Fruit fly (Drosophila melanogaster) whole organism, embryonic: ENCODE measurements around the gene Gfat2.

Source experiments
- Adf1 ChIP-seq: fragments of 200-800 bp; sonication (Bioruptor generic); IDR thresholded peaks from 2 replicates; pipeline ENCODE4 v1.3.6; 2022; ENCODE audit warnings: missing biosample characterization, missing genetic modification characterization
- Atf6 ChIP-seq: fragments of 200-800 bp; sonication (Bioruptor generic); IDR thresholded peaks from 2 replicates; pipeline ENCODE4 v1.3.6; 2022; ENCODE audit warnings: missing biosample characterization, missing genetic modification characterization
- Blimp-1 ChIP-seq: fragments of 200-800 bp; sonication (Bioruptor generic); optimal IDR thresholded peaks from 3 replicates; lab custom pipeline; 2018; ENCODE audit warnings: missing biosample characterization, missing genetic modification characterization, mild to moderate bottlenecking, moderate library complexity, missing genetic modification reagents
- CG10979 ChIP-seq: fragments of 200-800 bp; sonication (Bioruptor generic); optimal IDR thresholded peaks from 2 replicates; lab custom pipeline; 2018; ENCODE audit warnings: missing biosample characterization, mild to moderate bottlenecking, missing genetic modification characterization, moderate library complexity
- CG12391 ChIP-seq: fragments of 200-800 bp; sonication (Bioruptor generic); optimal IDR thresholded peaks from 3 replicates; lab custom pipeline; 2018; ENCODE audit warnings: missing biosample characterization, mild to moderate bottlenecking, missing genetic modification characterization, moderate library complexity
- CG12659 ChIP-seq: fragments of 200-800 bp; sonication (Bioruptor generic); optimal IDR thresholded peaks from 3 replicates; lab custom pipeline; 2017; ENCODE audit warnings: mild to moderate bottlenecking, missing biosample characterization, missing genetic modification reagents, missing genetic modification characterization
- CG13624 ChIP-seq: fragments of 200-800 bp; sonication (Bioruptor generic); optimal IDR thresholded peaks from 2 replicates; lab custom pipeline; 2016; ENCODE audit warnings: missing biosample characterization, missing genetic modification characterization
- CG14965 ChIP-seq: fragments of 200-800 bp; sonication (Bioruptor generic); optimal IDR thresholded peaks from 2 replicates; lab custom pipeline; 2016; ENCODE audit warnings: missing biosample characterization, missing genetic modification characterization, borderline replicate concordance
- CG17568 ChIP-seq: fragments of 200-800 bp; sonication (Bioruptor generic); optimal IDR thresholded peaks from 2 replicates; lab custom pipeline; 2018; ENCODE audit warnings: missing biosample characterization, mild to moderate bottlenecking, missing genetic modification characterization, moderate library complexity
- CG17802 ChIP-seq: fragments of 200-800 bp; sonication (Bioruptor generic); optimal IDR thresholded peaks from 2 replicates; lab custom pipeline; 2018; ENCODE audit warnings: missing biosample characterization, mild to moderate bottlenecking, missing genetic modification characterization, moderate library complexity
- CG17912 ChIP-seq: fragments of 200-800 bp; sonication (Bioruptor generic); optimal IDR thresholded peaks from 2 replicates; lab custom pipeline; 2018; ENCODE audit warnings: missing biosample characterization, mild to moderate bottlenecking, missing genetic modification characterization
- CG18619 ChIP-seq: fragments of 200-800 bp; sonication (Bioruptor generic); optimal IDR thresholded peaks from 3 replicates; lab custom pipeline; 2017; ENCODE audit warnings: missing biosample characterization, mild to moderate bottlenecking, missing genetic modification characterization
- CG2120 ChIP-seq: fragments of 200-800 bp; sonication (Bioruptor generic); optimal IDR thresholded peaks from 3 replicates; lab custom pipeline; 2016; ENCODE audit warnings: missing biosample characterization, missing genetic modification characterization
- CG32532 ChIP-seq: fragments of 200-800 bp; sonication (Bioruptor generic); IDR thresholded peaks from 2 replicates; pipeline ENCODE4 v1.3.6; 2022; ENCODE audit warnings: missing biosample characterization, missing genetic modification characterization
- CG3281 ChIP-seq: fragments of 200-800 bp; sonication (Bioruptor generic); optimal IDR thresholded peaks from 3 replicates; lab custom pipeline; 2017; ENCODE audit warnings: missing biosample characterization, mild to moderate bottlenecking, missing genetic modification characterization
- CG42726 ChIP-seq: fragments of 200-800 bp; sonication (Bioruptor generic); IDR thresholded peaks from 2 replicates; pipeline ENCODE4 v1.3.6; 2022; ENCODE audit warnings: missing biosample characterization, missing genetic modification characterization; ENCODE audit not compliant: partially characterized antibody
- CG6689 ChIP-seq: fragments of 200-800 bp; sonication (Bioruptor generic); IDR thresholded peaks from 2 replicates; pipeline ENCODE4 v1.3.6; 2022; ENCODE audit warnings: missing biosample characterization, missing genetic modification characterization
- CG7839 ChIP-seq: fragments of 200-800 bp; sonication (Bioruptor generic); optimal IDR thresholded peaks from 3 replicates; lab custom pipeline; 2018; ENCODE audit warnings: missing biosample characterization, mild to moderate bottlenecking, missing genetic modification characterization, moderate library complexity
- Deaf1 ChIP-seq: fragments of 200-800 bp; optimal IDR thresholded peaks from 3 replicates; lab custom pipeline; 2019; ENCODE audit warnings: missing biosample characterization, mild to moderate bottlenecking, missing genetic modification characterization, moderate library complexity
- Dll ChIP-seq: fragments of 200-800 bp; sonication (Bioruptor generic); IDR thresholded peaks from 4 replicates; pipeline ENCODE4 v1.3.6; 2022; ENCODE audit warnings: missing biosample characterization, missing genetic modification characterization; ENCODE audit not compliant: partially characterized antibody
- Ets97D ChIP-seq: fragments of 200-800 bp; sonication (Bioruptor generic); optimal IDR thresholded peaks from 3 replicates; lab custom pipeline; 2016; ENCODE audit warnings: missing biosample characterization, missing genetic modification characterization
- HmgZ ChIP-seq: fragments of 200-800 bp; sonication (Bioruptor generic); optimal IDR thresholded peaks from 2 replicates; lab custom pipeline; 2018; ENCODE audit warnings: missing biosample characterization, mild to moderate bottlenecking, missing genetic modification characterization
- Med ChIP-seq: fragments of 200-800 bp; sonication (Bioruptor generic); peaks from one replicate; lab custom pipeline; 2016; ENCODE audit warnings: missing biosample characterization, missing genetic modification characterization, mild to moderate bottlenecking, inconsistent platforms, moderate library complexity
- Stat92E ChIP-seq, 3 experiments: fragments of >200 bp in 2 of 3; fragments of 200-800 bp in 1 of 3; sonication (Bioruptor generic) in 1 of 3; optimal IDR thresholded peaks; 2 replicates each; lab custom pipeline; 2017 to 2019; ENCODE audit warnings: missing biosample characterization in 3 of 3, missing genetic modification characterization in 3 of 3, mild to moderate bottlenecking in 1 of 3, moderate library complexity in 1 of 3
- Xbp1 ChIP-seq: fragments of 200-800 bp; sonication (Bioruptor generic); optimal IDR thresholded peaks from 3 replicates; lab custom pipeline; 2016; ENCODE audit warnings: missing biosample characterization, mild to moderate bottlenecking, missing genetic modification characterization
- ac ChIP-seq: fragments of 200-800 bp; sonication (Bioruptor generic); optimal IDR thresholded peaks from 3 replicates; lab custom pipeline; 2017; ENCODE audit warnings: missing biosample characterization, mild to moderate bottlenecking, missing genetic modification characterization
- cg ChIP-seq: fragments of 200-800 bp; sonication (Bioruptor generic); optimal IDR thresholded peaks from 3 replicates; lab custom pipeline; 2019; ENCODE audit warnings: missing biosample characterization, mild to moderate bottlenecking, missing genetic modification characterization, moderate library complexity
- crp ChIP-seq, 2 experiments: fragments of 200-800 bp; sonication (Bioruptor generic); optimal IDR thresholded peaks; 2 replicates in 1 of 2; 3 replicates in 1 of 2; lab custom pipeline; 2017; ENCODE audit warnings: missing biosample characterization in 2 of 2, missing genetic modification characterization in 2 of 2, mild to moderate bottlenecking in 1 of 2, moderate library complexity in 1 of 2
- cwo ChIP-seq: fragments of 200-800 bp; sonication (Bioruptor generic); optimal IDR thresholded peaks from 3 replicates; lab custom pipeline; 2017; ENCODE audit warnings: missing biosample characterization, missing genetic modification characterization, mild to moderate bottlenecking, moderate library complexity, missing genetic modification reagents
- dmrt99B ChIP-seq: fragments of 200-800 bp; sonication (Bioruptor generic); optimal IDR thresholded peaks from 2 replicates; lab custom pipeline; 2018; ENCODE audit warnings: missing biosample characterization, mild to moderate bottlenecking, missing genetic modification characterization, moderate library complexity
- dpn ChIP-seq, 2 experiments: fragments of 200-800 bp; sonication (Bioruptor generic); optimal IDR thresholded peaks; 3 replicates each; lab custom pipeline; 2016; ENCODE audit warnings: missing biosample characterization in 2 of 2, missing genetic modification characterization in 2 of 2
- fd3F ChIP-seq: fragments of 200-800 bp; sonication (Bioruptor generic); optimal IDR thresholded peaks from 2 replicates; lab custom pipeline; 2018; ENCODE audit warnings: missing biosample characterization, mild to moderate bottlenecking, missing genetic modification characterization, moderate library complexity
- gem ChIP-seq: fragments of 200-800 bp; sonication (Bioruptor generic); optimal IDR thresholded peaks from 2 replicates; lab custom pipeline; 2019; ENCODE audit warnings: missing biosample characterization, mild to moderate bottlenecking, missing genetic modification characterization, moderate library complexity
- gfzf ChIP-seq: fragments of 200-800 bp; sonication (Bioruptor generic); optimal IDR thresholded peaks from 2 replicates; lab custom pipeline; 2016; ENCODE audit warnings: missing biosample characterization, mild to moderate bottlenecking, missing genetic modification characterization, moderate library complexity
- grau ChIP-seq: fragments of 200-800 bp; optimal IDR thresholded peaks from 3 replicates; lab custom pipeline; 2019; ENCODE audit warnings: missing biosample characterization, mild to moderate bottlenecking, missing genetic modification characterization, moderate library complexity
- ind ChIP-seq: fragments of 200-800 bp; sonication (Bioruptor generic); optimal IDR thresholded peaks from 3 replicates; lab custom pipeline; 2016; ENCODE audit warnings: missing biosample characterization, missing genetic modification characterization
- insv ChIP-seq, 2 experiments: fragments of 200-800 bp; sonication (Bioruptor generic); optimal IDR thresholded peaks; 3 replicates each; lab custom pipeline; 2016 to 2018; ENCODE audit warnings: missing biosample characterization in 2 of 2, missing genetic modification characterization in 2 of 2
- kni ChIP-seq: fragments of 200-800 bp; sonication (Bioruptor generic); optimal IDR thresholded peaks from 3 replicates; lab custom pipeline; 2017; ENCODE audit warnings: mild to moderate bottlenecking, missing biosample characterization, missing genetic modification reagents, missing genetic modification characterization
- maf-S ChIP-seq: fragments of 200-800 bp; sonication (Bioruptor generic); optimal IDR thresholded peaks from 2 replicates; lab custom pipeline; 2016; ENCODE audit warnings: missing biosample characterization, missing genetic modification characterization
- pros ChIP-seq: fragments of 200-800 bp; sonication (Bioruptor generic); optimal IDR thresholded peaks from 3 replicates; lab custom pipeline; 2019; ENCODE audit warnings: missing biosample characterization, mild to moderate bottlenecking, missing genetic modification characterization, moderate library complexity
- rib ChIP-seq: fragments of 200-800 bp; sonication (Bioruptor generic); IDR thresholded peaks from 2 replicates; pipeline ENCODE4 v1.3.6; 2022; ENCODE audit warnings: missing biosample characterization, missing genetic modification characterization
- row ChIP-seq: fragments of 200-800 bp; sonication (Bioruptor generic); IDR thresholded peaks from 3 replicates; pipeline ENCODE4 v1.3.6; 2022; ENCODE audit warnings: missing biosample characterization, missing genetic modification characterization
- slbo ChIP-seq: fragments of 200-800 bp; sonication (Bioruptor generic); IDR thresholded peaks from 2 replicates; pipeline ENCODE4 v1.3.6; 2022; ENCODE audit warnings: missing biosample characterization, missing genetic modification characterization
- sug ChIP-seq: fragments of 200-800 bp; optimal IDR thresholded peaks from 2 replicates; lab custom pipeline; 2019; ENCODE audit warnings: missing biosample characterization, mild to moderate bottlenecking, missing genetic modification characterization, moderate library complexity
- twi ChIP-seq: fragments of 200-800 bp; optimal IDR thresholded peaks from 2 replicates; lab custom pipeline; 2019; ENCODE audit warnings: missing biosample characterization, mild to moderate bottlenecking, missing genetic modification characterization, moderate library complexity
- zen2 ChIP-seq: fragments of 200-800 bp; sonication (Bioruptor generic); IDR thresholded peaks from 3 replicates; pipeline ENCODE4 v1.3.6; 2022; ENCODE audit warnings: missing biosample characterization, missing genetic modification characterization; ENCODE audit not compliant: partially characterized antibody

Gfat2 gene

dm6 chr3R:28335462-28335998 lies 4.0 kb downstream of the Gfat2 start (continued):
- TF ChIP-seq Blimp-1 (peak; percentile 51), CG17802 (tag; lab: Kevin White, UChicago) (no peak), CG12391 (tag; lab: Kevin White, UChicago) (peak; percentile 78), insv (GFP tag; optimal IDR thresholded peaks at IDR 0.05; lab: Kevin White, UChicago) (peak in 1 of 2 experiments; percentile 73), row (GFP tag; lab: Robert Waterston, UW) (peak; percentile 79), pros (GFP tag; lab: Kevin White, UChicago) (peak; percentile 15), kni (GFP tag; lab: Kevin White, UChicago) (peak; percentile 93), HmgZ (tag; lab: Kevin White, UChicago) (peak; percentile 80), gfzf (GFP tag; lab: Kevin White, UChicago) (peak; percentile 35), maf-S (GFP tag; lab: Kevin White, UChicago) (peak; percentile 85), Atf6 (GFP tag; lab: Robert Waterston, UW) (peak; percentile 65; the same call in 1 of the 2 replicates), Dll (no peak), rib (GFP tag; lab: Robert Waterston, UW) (no peak; the same call in 1 of the 2 replicates), CG3281 (GFP tag; lab: Kevin White, UChicago) (peak; percentile 90), CG32532 (GFP tag; lab: Robert Waterston, UW) (peak; percentile 69)

dm6 chr3R:28332674-28333421 lies 6.7 kb downstream of the Gfat2 start:
- no peak for TF ChIP-seq CG7839 (tag; lab: Kevin White, UChicago)
- TF ChIP-seq zen2 (GFP tag; lab: Robert Waterston, UW) = no peak
- no peak for TF ChIP-seq CG10979 (tag; lab: Kevin White, UChicago)
- no peak for TF ChIP-seq Adf1 (GFP tag; lab: Robert Waterston, UW)
- TF ChIP-seq cg = peak; percentile 79
- TF ChIP-seq sug = peak; percentile 8
- TF ChIP-seq CG2120 = peak; percentile 23
- no peak for TF ChIP-seq ac (GFP tag; lab: Kevin White, UChicago)
- peak; percentile 79 for TF ChIP-seq CG13624
- TF ChIP-seq Med = peak; percentile 71
- TF ChIP-seq crp (GFP tag; optimal IDR thresholded peaks at IDR 0.05; lab: Kevin White, UChicago) = no peak
- TF ChIP-seq Stat92E (GFP tag; optimal IDR thresholded peaks at IDR 0.05; lab: Kevin White, UChicago) = no peak
- no peak for TF ChIP-seq CG6689
- TF ChIP-seq cwo = no peak
- TF ChIP-seq ind (GFP tag; lab: Kevin White, UChicago) = no peak
- no peak for TF ChIP-seq CG18619 (GFP tag; lab: Kevin White, UChicago)
- no peak for TF ChIP-seq slbo
- TF ChIP-seq fd3F (GFP tag; lab: Kevin White, UChicago) = no peak
- TF ChIP-seq CG42726 (GFP tag; lab: Robert Waterston, UW) = no peak
- no peak for TF ChIP-seq dpn (GFP tag; optimal IDR thresholded peaks at IDR 0.05; lab: Kevin White, UChicago)
- peak; percentile 3 for TF ChIP-seq CG17568 (GFP tag; lab: Kevin White, UChicago)
- no peak for TF ChIP-seq CG17912
- TF ChIP-seq twi (tag; lab: Kevin White, UChicago) = peak; percentile 9
- peak; percentile 28 for TF ChIP-seq gem (tag; lab: Kevin White, UChicago)
- TF ChIP-seq Xbp1 (GFP tag; lab: Kevin White, UChicago) = no peak
- TF ChIP-seq Ets97D (GFP tag; lab: Kevin White, UChicago) = no peak
- no peak for TF ChIP-seq CG12659 (GFP tag; lab: Kevin White, UChicago)
- no peak for TF ChIP-seq Deaf1 (tag; lab: Kevin White, UChicago)
- peak; percentile 89 for TF ChIP-seq grau (tag; lab: Kevin White, UChicago)
- TF ChIP-seq dmrt99B (tag; lab: Kevin White, UChicago) = no peak
- no peak for TF ChIP-seq CG14965 (GFP tag; lab: Kevin White, UChicago)
